Fruit fly (Drosophila melanogaster) whole organism, wandering third instar larva: ENCODE measurements around the gene Rrp47.

Experiments
- Dfd ChIP-seq: fragments of >200 bp; optimal IDR thresholded peaks from 2 replicates; lab custom pipeline; 2017; ENCODE audit warnings: missing biosample characterization, missing genetic modification characterization
- Hr78 ChIP-seq: fragments of >200 bp; optimal IDR thresholded peaks from 2 replicates; lab custom pipeline; 2017; ENCODE audit warnings: missing biosample characterization, missing genetic modification characterization
- Hr83 ChIP-seq: fragments of 200-300 bp; sonication (Bioruptor generic); optimal IDR thresholded peaks from 2 replicates; lab custom pipeline; 2016; ENCODE audit warnings: missing biosample characterization, mild to moderate bottlenecking, missing genetic modification characterization, moderate library complexity; ENCODE audit not compliant: poor library complexity, severe bottlenecking
- OdsH ChIP-seq: fragments of 200-800 bp; sonication (Bioruptor generic); optimal IDR thresholded peaks from 2 replicates; lab custom pipeline; 2016; ENCODE audit warnings: missing biosample characterization, mild to moderate bottlenecking, missing genetic modification characterization
- Rel ChIP-seq, 2 experiments: fragments of 200-800 bp; sonication (Bioruptor generic) in 1 of 2; optimal IDR thresholded peaks; 2 replicates in 1 of 2; 3 replicates in 1 of 2; lab custom pipeline; 2016 to 2019; ENCODE audit warnings: mild to moderate bottlenecking in 2 of 2, missing biosample characterization in 2 of 2, missing genetic modification characterization in 2 of 2, moderate library complexity in 1 of 2
- Vsx2 ChIP-seq: fragments of 200-300, 225-300 bp; sonication (Bioruptor generic); optimal IDR thresholded peaks from 2 replicates; lab custom pipeline; 2018; ENCODE audit warnings: missing biosample characterization, missing genetic modification characterization; ENCODE audit not compliant: partially characterized antibody
- br ChIP-seq: fragments of 200-800 bp; sonication (Bioruptor generic); optimal IDR thresholded peaks from 2 replicates; lab custom pipeline; 2016; ENCODE audit warnings: missing biosample characterization, missing genetic modification characterization
- dmrt93B ChIP-seq: fragments of 200-800 bp; sonication (Bioruptor generic); optimal IDR thresholded peaks from 2 replicates; lab custom pipeline; 2018; ENCODE audit warnings: missing biosample characterization, mild to moderate bottlenecking, missing genetic modification characterization
- h ChIP-seq: fragments of 200-800 bp; sonication (Bioruptor generic); optimal IDR thresholded peaks from 3 replicates; lab custom pipeline; 2016; ENCODE audit warnings: missing biosample characterization, mild to moderate bottlenecking, missing genetic modification characterization
- psq ChIP-seq: fragments of 200-800 bp; sonication (Bioruptor generic); optimal IDR thresholded peaks from 3 replicates; lab custom pipeline; 2017; ENCODE audit warnings: missing biosample characterization, mild to moderate bottlenecking, missing genetic modification characterization, moderate library complexity

- no peak for TF ChIP-seq br (GFP tag; lab: Kevin White, UChicago)
- no peak for TF ChIP-seq psq (GFP tag; lab: Kevin White, UChicago)
- no peak for TF ChIP-seq h (GFP tag; lab: Kevin White, UChicago)
- no peak for TF ChIP-seq Hr78 (GFP tag; lab: Kevin White, UChicago)
- no peak for TF ChIP-seq dmrt93B (GFP tag; lab: Kevin White, UChicago)
- no peak for TF ChIP-seq Dfd
- no peak for TF ChIP-seq Hr83
- no peak for TF ChIP-seq OdsH (GFP tag; lab: Kevin White, UChicago)
- no peak for TF ChIP-seq Rel (GFP tag; optimal IDR thresholded peaks at IDR 0.05; lab: Kevin White, UChicago)
- TF ChIP-seq Rel (tag; optimal IDR thresholded peaks at IDR 0.05; lab: Kevin White, UChicago): no peak
- no peak for TF ChIP-seq Vsx2
Measured at dm6 chrX:15992527-15992897, 47.8 kb downstream of the Rrp47 start.
